Fruit fly (Drosophila melanogaster) whole organism, wandering third instar larva: ENCODE results near the gene CG31974.

ENCODE experiments used
- Abd-B ChIP-seq: fragments of >200 bp; optimal IDR thresholded peaks from 2 replicates; lab custom pipeline; 2017; ENCODE audit warnings: missing biosample characterization, missing genetic modification characterization
- CG32264 ChIP-seq: fragments of 200-800 bp; sonication (Bioruptor generic); optimal IDR thresholded peaks from 2 replicates; lab custom pipeline; 2016; ENCODE audit warnings: missing biosample characterization, missing genetic modification characterization
- CG9705 ChIP-seq: fragments of 200-800 bp; sonication (Bioruptor generic); optimal IDR thresholded peaks from 2 replicates; lab custom pipeline; 2018; ENCODE audit warnings: missing biosample characterization, mild to moderate bottlenecking, missing genetic modification characterization
- CrebA ChIP-seq: fragments of 200-800 bp; sonication (Bioruptor generic); optimal IDR thresholded peaks from 2 replicates; lab custom pipeline; 2016; ENCODE audit warnings: missing biosample characterization, mild to moderate bottlenecking, missing genetic modification characterization, borderline replicate concordance
- Dfd ChIP-seq: fragments of >200 bp; optimal IDR thresholded peaks from 2 replicates; lab custom pipeline; 2017; ENCODE audit warnings: missing biosample characterization, missing genetic modification characterization
- Dif ChIP-seq: fragments of 200-275, 200-300 bp; sonication (Bioruptor generic); optimal IDR thresholded peaks from 2 replicates; lab custom pipeline; 2018; ENCODE audit warnings: missing biosample characterization, missing genetic modification characterization; ENCODE audit not compliant: partially characterized antibody
- GATAd ChIP-seq: sonication (Bioruptor generic); optimal IDR thresholded peaks from 2 replicates; lab custom pipeline; 2016; ENCODE audit warnings: missing biosample characterization, missing genetic modification characterization
- HLH106 ChIP-seq: fragments of 200-800 bp; optimal IDR thresholded peaks from 3 replicates; lab custom pipeline; 2019; ENCODE audit warnings: missing biosample characterization, mild to moderate bottlenecking, missing genetic modification characterization, moderate library complexity
- Hnf4 ChIP-seq: fragments of 200-800 bp; sonication (Bioruptor generic); optimal IDR thresholded peaks from 2 replicates; lab custom pipeline; 2016; ENCODE audit warnings: missing biosample characterization, mild to moderate bottlenecking, missing genetic modification characterization
- Hr78 ChIP-seq: fragments of >200 bp; optimal IDR thresholded peaks from 2 replicates; lab custom pipeline; 2017; ENCODE audit warnings: missing biosample characterization, missing genetic modification characterization
- Hr83 ChIP-seq: fragments of 200-300 bp; sonication (Bioruptor generic); optimal IDR thresholded peaks from 2 replicates; lab custom pipeline; 2016; ENCODE audit warnings: missing biosample characterization, mild to moderate bottlenecking, missing genetic modification characterization, moderate library complexity; ENCODE audit not compliant: poor library complexity, severe bottlenecking
- Jra ChIP-seq: sonication (Bioruptor generic); optimal IDR thresholded peaks from 2 replicates; lab custom pipeline; 2016; ENCODE audit warnings: missing biosample characterization, missing genetic modification characterization
- Mio ChIP-seq: sonication (Bioruptor generic); optimal IDR thresholded peaks from 2 replicates; lab custom pipeline; 2016; ENCODE audit warnings: missing biosample characterization, missing genetic modification characterization
- Myc ChIP-seq: fragments of >200 bp; optimal IDR thresholded peaks from 2 replicates; lab custom pipeline; 2017
- N ChIP-seq: fragments of >200 bp; optimal IDR thresholded peaks from 2 replicates; lab custom pipeline; 2018; ENCODE audit warnings: missing biosample characterization, missing external identifiers, missing genetic modification characterization
- OdsH ChIP-seq: fragments of 200-800 bp; sonication (Bioruptor generic); optimal IDR thresholded peaks from 2 replicates; lab custom pipeline; 2016; ENCODE audit warnings: missing biosample characterization, mild to moderate bottlenecking, missing genetic modification characterization
- Rel ChIP-seq, 2 experiments: fragments of 200-800 bp; sonication (Bioruptor generic) in 1 of 2; optimal IDR thresholded peaks; 2 replicates in 1 of 2; 3 replicates in 1 of 2; lab custom pipeline; 2016 to 2019; ENCODE audit warnings: mild to moderate bottlenecking in 2 of 2, missing biosample characterization in 2 of 2, missing genetic modification characterization in 2 of 2, moderate library complexity in 1 of 2
- Sp1 ChIP-seq: fragments of 200-800 bp; sonication (Bioruptor generic); optimal IDR thresholded peaks from 3 replicates; lab custom pipeline; 2019; ENCODE audit warnings: missing biosample characterization, mild to moderate bottlenecking, missing genetic modification characterization, moderate library complexity
- Vsx2 ChIP-seq: fragments of 200-300, 225-300 bp; sonication (Bioruptor generic); optimal IDR thresholded peaks from 2 replicates; lab custom pipeline; 2018; ENCODE audit warnings: missing biosample characterization, missing genetic modification characterization; ENCODE audit not compliant: partially characterized antibody
- br ChIP-seq: fragments of 200-800 bp; sonication (Bioruptor generic); optimal IDR thresholded peaks from 2 replicates; lab custom pipeline; 2016; ENCODE audit warnings: missing biosample characterization, missing genetic modification characterization
- brk ChIP-seq: fragments of 200-800 bp; sonication (Bioruptor generic); optimal IDR thresholded peaks from 2 replicates; lab custom pipeline; 2016; ENCODE audit warnings: missing biosample characterization, mild to moderate bottlenecking, missing genetic modification characterization
- dl ChIP-seq, 2 experiments: fragments of 175-275, 200-275 bp in 1 of 2; fragments of 200-275 bp in 1 of 2; sonication (Bioruptor generic); optimal IDR thresholded peaks; lab custom pipeline; 2018; ENCODE audit warnings: mild to moderate bottlenecking in 2 of 2, missing biosample characterization in 2 of 2, missing genetic modification characterization in 2 of 2, moderate library complexity in 2 of 2; ENCODE audit not compliant: partially characterized antibody in 2 of 2, insufficient read depth in 1 of 2
- dmrt93B ChIP-seq: fragments of 200-800 bp; sonication (Bioruptor generic); optimal IDR thresholded peaks from 2 replicates; lab custom pipeline; 2018; ENCODE audit warnings: missing biosample characterization, mild to moderate bottlenecking, missing genetic modification characterization
- dsf ChIP-seq: sonication (Bioruptor generic); optimal IDR thresholded peaks from 2 replicates; lab custom pipeline; 2016; ENCODE audit warnings: missing biosample characterization, missing genetic modification characterization, borderline replicate concordance
- ey ChIP-seq: fragments of 200-800 bp; sonication (Bioruptor generic); optimal IDR thresholded peaks from 2 replicates; lab custom pipeline; 2016; ENCODE audit warnings: missing biosample characterization, missing genetic modification characterization
- foxo ChIP-seq, 2 experiments: fragments of 200-800 bp; sonication (Bioruptor generic); optimal IDR thresholded peaks; 2 replicates in 1 of 2; 3 replicates in 1 of 2; lab custom pipeline; 2016 to 2017; ENCODE audit warnings: missing biosample characterization in 2 of 2, missing genetic modification characterization in 2 of 2
- fru ChIP-seq: fragments of 200-800 bp; sonication (Bioruptor generic); optimal IDR thresholded peaks from 3 replicates; lab custom pipeline; 2016; ENCODE audit warnings: missing biosample characterization, mild to moderate bottlenecking, missing genetic modification characterization
- h ChIP-seq: fragments of 200-800 bp; sonication (Bioruptor generic); optimal IDR thresholded peaks from 3 replicates; lab custom pipeline; 2016; ENCODE audit warnings: missing biosample characterization, mild to moderate bottlenecking, missing genetic modification characterization
- jim ChIP-seq: fragments of 175-275, 200-325 bp; sonication (Bioruptor generic); optimal IDR thresholded peaks from 2 replicates; lab custom pipeline; 2016; ENCODE audit warnings: missing biosample characterization, mild to moderate bottlenecking, missing genetic modification characterization
- lola ChIP-seq: fragments of >200 bp; optimal IDR thresholded peaks from 2 replicates; lab custom pipeline; 2017; ENCODE audit warnings: missing biosample characterization, missing genetic modification characterization
- pan ChIP-seq: fragments of >200 bp; optimal IDR thresholded peaks from 2 replicates; lab custom pipeline; 2017
- psq ChIP-seq: fragments of 200-800 bp; sonication (Bioruptor generic); optimal IDR thresholded peaks from 3 replicates; lab custom pipeline; 2017; ENCODE audit warnings: missing biosample characterization, mild to moderate bottlenecking, missing genetic modification characterization, moderate library complexity
- rgr ChIP-seq: fragments of 200-800 bp; sonication (Bioruptor generic); optimal IDR thresholded peaks from 3 replicates; lab custom pipeline; 2016; ENCODE audit warnings: missing biosample characterization, mild to moderate bottlenecking, missing genetic modification characterization
- sage ChIP-seq: fragments of 200-800 bp; sonication (Bioruptor generic); optimal IDR thresholded peaks from 2 replicates; lab custom pipeline; 2016; ENCODE audit warnings: missing biosample characterization, mild to moderate bottlenecking, missing genetic modification characterization
- sv ChIP-seq: fragments of 200-800 bp; sonication (Bioruptor generic); optimal IDR thresholded peaks from 3 replicates; lab custom pipeline; 2016; ENCODE audit warnings: missing biosample characterization, missing genetic modification characterization
- tai ChIP-seq: sonication (Bioruptor generic); optimal IDR thresholded peaks from 2 replicates; lab custom pipeline; 2016; ENCODE audit warnings: missing biosample characterization, missing genetic modification characterization
- usp ChIP-seq: fragments of >200 bp; optimal IDR thresholded peaks from 2 replicates; lab custom pipeline; 2017; ENCODE audit warnings: missing biosample characterization, missing genetic modification characterization
- woc ChIP-seq: sonication (Bioruptor generic); optimal IDR thresholded peaks from 2 replicates; lab custom pipeline; 2016; ENCODE audit warnings: missing biosample characterization, mild to moderate bottlenecking, missing genetic modification characterization

The CG31974 gene

DNA sequence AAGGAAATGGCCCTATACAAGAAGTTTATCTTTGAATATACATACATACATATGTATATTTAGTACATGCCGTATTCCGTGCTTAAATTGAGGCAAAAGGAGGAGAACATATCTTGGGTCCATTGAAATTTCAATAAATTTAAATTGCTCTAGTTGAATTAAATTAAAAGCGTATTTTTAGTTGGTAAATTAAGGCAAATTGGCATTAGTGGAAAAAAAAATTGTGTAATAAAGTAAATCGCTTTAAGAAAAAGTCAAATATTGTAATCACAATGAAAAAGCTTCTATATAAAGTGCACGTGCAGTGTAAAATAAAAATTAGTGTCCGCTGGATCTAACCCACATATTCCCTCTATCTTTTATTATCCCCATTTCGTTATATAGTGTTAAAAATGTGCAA lies 19.3 kb upstream of the CG31974 start:
- peak; percentile 42 for TF ChIP-seq sage (GFP tag; lab: Kevin White, UChicago)
- TF ChIP-seq Dfd, result no peak
- no peak for TF ChIP-seq Abd-B (GFP tag; lab: Kevin White, UChicago)
- TF ChIP-seq psq, result no peak
- TF ChIP-seq h (GFP tag; lab: Kevin White, UChicago), result no peak
- TF ChIP-seq Jra (GFP tag; lab: Kevin White, UChicago), result no peak
- TF ChIP-seq tai, result no peak

dm6 chr2L:161453-162175 lies 18.7 kb upstream of the CG31974 start:
- TF ChIP-seq Dfd (no peak), woc (GFP tag; lab: Kevin White, UChicago) (no peak), CG9705 (GFP tag; lab: Kevin White, UChicago) (no peak), Hnf4 (peak; percentile 74), Jra (GFP tag; lab: Kevin White, UChicago) (peak; percentile 83), jim (no peak), fru (GFP tag; lab: Kevin White, UChicago) (peak; percentile 43), Myc (no peak), lola (no peak), tai (peak; percentile 71), Abd-B (GFP tag; lab: Kevin White, UChicago) (peak; percentile 20), rgr (GFP tag; lab: Kevin White, UChicago) (peak; percentile 1), Dif (GFP tag; lab: Kevin White, UChicago) (peak; percentile 68), CrebA (GFP tag; lab: Kevin White, UChicago) (peak; percentile 90), Vsx2 (GFP tag; lab: Kevin White, UChicago) (peak; percentile 47), dmrt93B (no peak), usp (no peak), OdsH (GFP tag; lab: Kevin White, UChicago) (peak; percentile 22), psq (peak; percentile 54), ey (GFP tag; lab: Kevin White, UChicago) (no peak), HLH106 (tag; lab: Kevin White, UChicago) (no peak), br (peak; percentile 53), h (GFP tag; lab: Kevin White, UChicago) (peak; percentile 61), Sp1 (GFP tag; lab: Kevin White, UChicago) (peak; percentile 73), foxo (GFP tag; optimal IDR thresholded peaks at IDR 0.05; lab: Kevin White, UChicago) (peak; percentile 17 to 75), N (GFP tag; lab: Kevin White, UChicago) (peak; percentile 86), Hr78 (GFP tag; lab: Kevin White, UChicago) (no peak), pan (lab: Kevin White, UChicago) (no peak), Rel (GFP tag; optimal IDR thresholded peaks at IDR 0.05; lab: Kevin White, UChicago) (peak; percentile 48), Rel (tag; optimal IDR thresholded peaks at IDR 0.05; lab: Kevin White, UChicago) (peak; percentile 71), dsf (GFP tag; lab: Kevin White, UChicago) (no peak), Hr83 (GFP tag; lab: Kevin White, UChicago) (peak; percentile 61), sv (GFP tag; lab: Kevin White, UChicago) (peak; percentile 28), sage (GFP tag; lab: Kevin White, UChicago) (peak; percentile 67), Mio (GFP tag; lab: Kevin White, UChicago) (no peak), CG32264 (GFP tag; lab: Kevin White, UChicago) (peak; percentile 51), brk (GFP tag; lab: Kevin White, UChicago) (peak; percentile 87), dl (GFP tag; optimal IDR thresholded peaks at IDR 0.05; lab: Kevin White, UChicago; ENCODE audit: insufficient read depth in 1 of 2, partially characterized antibody in 2 of 2) (peak in 1 of 2 experiments; percentile 50), GATAd (GFP tag; lab: Kevin White, UChicago) (no peak)
- TF ChIP-seq, all 38 proteins: peak for 23
